Worm (Caenorhabditis elegans) whole organism, late embryonic: ENCODE measurements around the gene lipl-1.

Experiments
- ama-1 ChIP-seq: fragments of 150-350 bp; optimal IDR thresholded peaks from 2 replicates; lab custom pipeline; 2014
- ceh-34 ChIP-seq: sonication (generic microtip); optimal IDR thresholded peaks from 2 replicates; lab custom pipeline; 2016; ENCODE audit warnings: mild to moderate bottlenecking, missing genetic modification characterization, missing compliant biosample characterization
- ceh-48 ChIP-seq: sonication (generic microtip); optimal IDR thresholded peaks from 2 replicates; lab custom pipeline; 2016; ENCODE audit warnings: missing genetic modification characterization, inconsistent platforms, missing compliant biosample characterization
- fkh-10 ChIP-seq: fragments of 150-350 bp; optimal IDR thresholded peaks from 2 replicates; lab custom pipeline; 2014; ENCODE audit warnings: missing biosample characterization, missing genetic modification reagents, missing genetic modification characterization
- pax-1 ChIP-seq: fragments of 150-350 bp; optimal IDR thresholded peaks from 2 replicates; lab custom pipeline; 2014; ENCODE audit warnings: missing biosample characterization, missing genetic modification characterization
- pha-4 ChIP-seq: fragments of 150-350 bp; optimal IDR thresholded peaks from 2 replicates; lab custom pipeline; 2018; ENCODE audit warnings: missing biosample characterization, missing genetic modification reagents, missing genetic modification characterization

DNA sequence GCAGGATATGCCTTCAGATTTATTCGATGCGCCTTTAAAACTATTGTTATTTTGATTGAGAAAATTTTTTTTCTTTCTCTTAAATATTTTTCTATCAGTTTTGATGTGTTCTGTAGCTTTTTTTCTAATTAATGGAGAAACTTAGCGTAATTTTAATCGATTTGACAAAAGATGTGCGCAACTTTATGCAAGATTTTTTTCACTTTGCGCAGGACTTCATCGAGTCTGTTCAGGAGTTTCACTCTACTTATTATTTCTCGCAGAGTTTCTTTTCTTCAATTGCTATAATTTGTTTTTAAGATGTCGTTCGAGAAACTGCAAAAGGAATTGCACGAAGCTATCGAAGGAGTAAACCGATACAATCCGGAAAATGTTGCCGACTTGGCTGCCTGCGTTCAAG, 33.9 kb downstream of the lipl-1 start, which contains the start of gene eif-3.K:
- no peak for TF ChIP-seq fkh-10 (GFP tag; lab: Kevin White, UChicago)
- no peak for TF ChIP-seq ama-1 (lab: Kevin White, UChicago)
- TF ChIP-seq ceh-48 (tag; lab: Kevin White, UChicago), result no peak
- no peak for TF ChIP-seq ceh-34 (tag; lab: Kevin White, UChicago)
- no peak for TF ChIP-seq pha-4 (tag; lab: Kevin White, UChicago)
- no peak for TF ChIP-seq pax-1 (tag; lab: Kevin White, UChicago)
